Fruit fly (Drosophila melanogaster): ENCODE data around the gene CG32100.

The CG32100 gene

dm6 chr3L:12305896-12306295 is 38.6 kb downstream of the CG32100 start:
- TF ChIP-seq cas (GFP tag; IDR thresholded peaks at IDR 0.05) (no peak), Hr51 (GFP tag; optimal IDR thresholded peaks at IDR 0.05) (peak in 1 of 2 experiments; percentile 26), CG8924 (tag; optimal IDR thresholded peaks at IDR 0.05) (no peak), unpg (GFP tag; optimal IDR thresholded peaks at IDR 0.05) (peak; percentile 9), ATbp (GFP tag; optimal IDR thresholded peaks at IDR 0.05) (peak; percentile 2), gem (tag; optimal IDR thresholded peaks at IDR 0.05) (peak; percentile 53), nmo (GFP tag; optimal IDR thresholded peaks at IDR 0.05) (peak; percentile 37), Abd-B (GFP tag; optimal IDR thresholded peaks at IDR 0.05) (peak; percentile 66), Bgb (GFP tag; IDR thresholded peaks at IDR 0.05; ENCODE audit: partially characterized antibody) (no peak), Pdp1 (GFP tag; optimal IDR thresholded peaks at IDR 0.05) (no peak), PHDP (tag; optimal IDR thresholded peaks at IDR 0.05) (peak; percentile 36), Dek (tag; optimal IDR thresholded peaks at IDR 0.05) (no peak), lola (GFP tag; optimal IDR thresholded peaks at IDR 0.05) (peak in 1 of 3 experiments; percentile 3), danr (GFP tag; IDR thresholded peaks at IDR 0.05) (no peak), CG2129 (GFP tag; IDR thresholded peaks at IDR 0.05; ENCODE audit: partially characterized antibody) (no peak), CG11504 (tag; optimal IDR thresholded peaks at IDR 0.05) (peak; percentile 42), vvl (GFP tag; IDR thresholded peaks at IDR 0.05) (0 out of 2 replicates have a peak, but pooled peaks have one; percentile 6), CG1233 (GFP tag; optimal IDR thresholded peaks at IDR 0.05) (no peak), croc (GFP tag; conservative IDR thresholded peaks at IDR 0.05) (peak; percentile 34; the same call in 1 of the 3 replicates), CG17385 (GFP tag; optimal IDR thresholded peaks at IDR 0.05) (peak; percentile 12), Xrp1 (GFP tag; IDR thresholded peaks at IDR 0.05) (peak; percentile 34; the same call in 1 of the 2 replicates), CG2712 (tag; optimal IDR thresholded peaks at IDR 0.05) (peak; percentile 42), cad (GFP tag; optimal IDR thresholded peaks at IDR 0.05) (no peak), Blimp-1 (GFP tag; optimal IDR thresholded peaks at IDR 0.05) (peak; percentile 26), nerfin-1 (tag; optimal IDR thresholded peaks at IDR 0.05) (no peak), Camta (GFP tag; optimal IDR thresholded peaks at IDR 0.05) (no peak), lmd (GFP tag; IDR thresholded peaks at IDR 0.05) (0 out of 2 replicates have a peak, but pooled peaks have one; percentile 14), lab (GFP tag; optimal IDR thresholded peaks at IDR 0.05) (peak; percentile 25), CG4424 (GFP tag; optimal IDR thresholded peaks at IDR 0.05) (no peak), Atf6 (GFP tag; IDR thresholded peaks at IDR 0.05) (no peak), tll (GFP tag; optimal IDR thresholded peaks at IDR 0.05) (no peak), pzg (GFP tag; optimal IDR thresholded peaks at IDR 0.05) (no peak), CG30431 (GFP tag; optimal IDR thresholded peaks at IDR 0.05) (no peak), CG7556 (GFP tag; optimal IDR thresholded peaks at IDR 0.05) (peak; percentile 15), CG14710 (tag; optimal IDR thresholded peaks at IDR 0.05) (no peak), HLH3B (GFP tag; IDR thresholded peaks at IDR 0.05) (0 out of 2 replicates have a peak, but pooled peaks have one; percentile 21), az2 (GFP tag; optimal IDR thresholded peaks at IDR 0.05) (no peak), Sox102F (GFP tag; optimal IDR thresholded peaks at IDR 0.05) (peak; percentile 31), CG15269 (tag; optimal IDR thresholded peaks at IDR 0.05) (peak; percentile 26), CG12391 (tag; optimal IDR thresholded peaks at IDR 0.05) (peak; percentile 25), dpn (GFP tag; optimal IDR thresholded peaks at IDR 0.05) (no peak), CG6813 (GFP tag; optimal IDR thresholded peaks at IDR 0.05) (no peak), CG17328 (GFP tag; IDR thresholded peaks at IDR 0.05) (no peak), NfI (GFP tag; optimal IDR thresholded peaks at IDR 0.05) (no peak), Dip2 (GFP tag; IDR thresholded peaks at IDR 0.05) (no peak), CG18262 (tag; optimal IDR thresholded peaks at IDR 0.05) (peak; percentile 28), CG31441 (GFP tag; IDR thresholded peaks at IDR 0.05) (peak; percentile 42), CG7839 (tag; optimal IDR thresholded peaks at IDR 0.05) (peak; percentile 38)

All from whole organism, embryonic.